Fruit fly (Drosophila melanogaster): ENCODE data around the gene Shc.

DNA sequence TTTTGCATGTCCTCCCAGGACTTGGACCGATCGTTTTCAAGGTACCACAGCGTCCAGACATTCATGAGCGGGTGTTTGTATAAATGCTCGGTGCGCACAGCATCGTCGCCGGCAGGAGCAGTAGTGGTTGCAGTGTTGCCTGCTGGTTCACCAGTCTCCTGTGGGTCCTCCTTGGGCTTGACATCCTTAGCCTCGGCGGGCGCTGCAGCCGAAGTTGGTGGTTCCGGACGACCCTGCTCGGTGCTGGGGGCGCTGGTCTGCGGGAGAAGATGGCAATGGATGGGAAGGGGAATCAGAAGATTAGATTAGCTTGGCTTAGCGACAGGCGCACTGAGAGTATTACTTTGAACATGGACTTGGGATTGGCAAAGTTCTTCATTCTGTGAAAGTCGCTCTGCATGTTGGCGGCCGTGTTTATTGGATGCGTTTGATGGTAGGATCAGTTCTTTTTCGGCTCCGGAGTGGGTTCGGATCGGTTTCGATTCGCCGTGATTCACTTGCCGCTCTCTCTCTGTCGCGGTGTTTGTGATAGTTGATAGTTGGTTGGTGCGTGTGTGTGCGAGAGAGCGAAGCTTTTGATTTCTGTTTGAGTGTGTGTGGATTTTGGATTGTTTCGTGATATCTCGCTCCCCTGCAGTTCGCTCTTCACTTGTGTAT lies 26.0 kb upstream of the Shc start:
- TF ChIP-seq CTCF (optimal IDR thresholded peaks at IDR 0.05) (no peak), CG8478 (optimal IDR thresholded peaks at IDR 0.05) (no peak)
